Worm (Caenorhabditis elegans) whole organism, mixed stage, embryonic: Measurements from ENCODE around the gene R09B5.11.
A peak's percentile ranks its signal among the peaks of the same experiment; 100 is the strongest.

Experiments
- ceh-39 ChIP-seq: fragments of 150-350 bp; optimal IDR thresholded peaks from 2 replicates; lab custom pipeline; 2014; ENCODE audit warnings: missing biosample characterization, missing genetic modification characterization
- ham-2 ChIP-seq: fragments of 200-800 bp; sonication (Bioruptor generic); optimal IDR thresholded peaks from 2 replicates; lab custom pipeline; 2018; ENCODE audit warnings: mild to moderate bottlenecking, missing genetic modification characterization, missing compliant biosample characterization
- lsy-2 ChIP-seq: fragments of 150-350 bp; optimal IDR thresholded peaks from 2 replicates; lab custom pipeline; 2014; ENCODE audit warnings: missing biosample characterization, missing genetic modification characterization

Gene R09B5.11

DNA sequence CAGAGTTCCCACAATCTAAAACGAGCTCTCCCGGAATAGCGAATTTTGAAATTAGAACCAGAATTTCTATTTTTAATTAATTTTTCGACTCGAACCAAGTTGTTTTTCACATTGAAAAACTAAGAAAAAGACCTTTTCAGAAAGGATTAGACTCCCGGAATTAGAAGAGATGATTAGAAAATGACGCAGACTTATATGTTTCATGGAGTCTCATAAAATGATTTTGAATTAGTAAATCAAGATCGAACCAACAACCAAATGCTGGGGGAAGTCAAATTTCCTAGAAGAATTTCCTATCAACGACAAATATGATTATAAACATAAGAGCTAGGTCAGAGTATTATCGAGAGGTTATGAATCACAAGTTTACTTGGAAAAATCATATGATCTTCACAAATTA, 49.6 kb downstream of the R09B5.11 start:
- TF ChIP-seq lsy-2 (tag; lab: Kevin White, UChicago) (no peak), ceh-39 (tag; lab: Kevin White, UChicago) (no peak)

DNA sequence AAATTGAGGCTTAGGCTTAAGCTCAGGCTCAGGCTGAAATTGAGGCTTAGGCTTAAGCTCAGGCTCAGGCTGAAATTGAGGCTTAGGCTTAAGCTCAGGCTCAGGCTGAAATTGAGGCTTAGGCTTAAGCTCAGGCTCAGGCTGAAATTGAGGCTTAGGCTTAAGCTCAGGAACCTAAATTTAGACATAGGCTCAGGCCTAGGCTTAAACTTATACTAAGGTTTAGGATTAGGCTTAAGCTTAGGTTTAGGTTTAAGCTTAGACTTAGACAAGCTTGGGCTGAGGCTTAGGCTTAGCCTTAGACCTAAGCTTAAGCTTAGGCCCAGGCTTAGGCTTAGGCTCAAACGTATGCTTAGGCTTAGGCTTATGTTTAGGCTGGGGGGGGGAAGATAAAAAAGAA, 51.9 kb downstream of the R09B5.11 start:
- TF ChIP-seq ham-2 (GFP tag; lab: Kevin White, UChicago), result peak; percentile 22
